Worm (Caenorhabditis elegans) whole organism, early embryonic: ENCODE measurements around the gene F10E9.1.

Experiments used
- B0310.2 ChIP-seq: sonication (generic microtip); optimal IDR thresholded peaks from 2 replicates; lab custom pipeline; 2016; ENCODE audit warnings: mild to moderate bottlenecking, missing genetic modification characterization, missing compliant biosample characterization
- ama-1 ChIP-seq: fragments of 150-350 bp; optimal IDR thresholded peaks from 2 replicates; lab custom pipeline; 2014
- flt-1 ChIP-seq: fragments of 200-800 bp; sonication (Bioruptor generic); IDR thresholded peaks from 2 replicates; pipeline ENCODE4 v1.3.6; 2022; ENCODE audit warnings: missing genetic modification characterization, missing compliant biosample characterization
- tbx-11 ChIP-seq: fragments of 200-800 bp; sonication (Bioruptor generic); IDR thresholded peaks from 2 replicates; pipeline ENCODE4 v1.3.6; 2022; ENCODE audit warnings: missing genetic modification characterization, missing compliant biosample characterization

DNA sequence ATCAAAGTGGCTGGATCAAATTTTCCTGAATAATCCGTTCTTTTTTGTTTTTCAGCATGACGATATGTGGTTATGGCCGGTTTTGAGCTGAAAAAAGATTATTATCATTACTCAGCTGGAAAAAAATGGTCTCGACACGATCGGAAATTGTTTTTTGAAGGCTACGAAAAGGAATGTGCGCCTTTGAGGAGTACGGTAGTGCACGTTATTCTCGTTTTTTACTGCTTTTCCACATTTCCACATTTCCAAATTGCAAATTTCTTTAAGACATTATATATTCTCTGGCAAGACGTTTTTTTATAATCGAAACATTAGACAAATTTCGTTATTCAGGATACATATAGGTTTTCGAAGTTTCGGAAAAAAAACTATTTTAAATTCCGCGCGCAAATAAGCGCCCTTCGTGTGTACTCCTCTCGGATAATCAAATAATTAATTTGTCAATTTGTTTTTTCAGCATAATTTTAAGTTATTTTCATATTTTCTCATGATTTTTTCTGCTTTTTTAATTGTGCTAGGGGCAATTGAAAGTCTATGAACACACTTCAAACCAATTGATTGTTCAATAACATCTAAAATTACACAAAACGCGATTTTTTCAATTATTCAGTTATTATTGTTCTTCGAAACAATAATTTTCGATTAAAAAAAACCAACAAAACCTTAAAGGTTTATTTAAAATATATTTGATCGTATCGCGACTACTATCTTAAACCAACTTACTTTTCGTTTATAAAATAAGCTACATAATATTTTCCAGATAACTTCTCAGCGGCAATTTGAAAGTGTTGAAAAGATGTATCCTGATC, 40.5 kb downstream of the F10E9.1 start, which contains the start of gene R05D3.3:
- TF ChIP-seq B0310.2 (no peak), flt-1 (no peak), ama-1 (no peak), tbx-11 (GFP tag; lab: Robert Waterston, UW) (no peak)
